Worm (Caenorhabditis elegans): ENCODE measurements around the gene npr-18.

DNA sequence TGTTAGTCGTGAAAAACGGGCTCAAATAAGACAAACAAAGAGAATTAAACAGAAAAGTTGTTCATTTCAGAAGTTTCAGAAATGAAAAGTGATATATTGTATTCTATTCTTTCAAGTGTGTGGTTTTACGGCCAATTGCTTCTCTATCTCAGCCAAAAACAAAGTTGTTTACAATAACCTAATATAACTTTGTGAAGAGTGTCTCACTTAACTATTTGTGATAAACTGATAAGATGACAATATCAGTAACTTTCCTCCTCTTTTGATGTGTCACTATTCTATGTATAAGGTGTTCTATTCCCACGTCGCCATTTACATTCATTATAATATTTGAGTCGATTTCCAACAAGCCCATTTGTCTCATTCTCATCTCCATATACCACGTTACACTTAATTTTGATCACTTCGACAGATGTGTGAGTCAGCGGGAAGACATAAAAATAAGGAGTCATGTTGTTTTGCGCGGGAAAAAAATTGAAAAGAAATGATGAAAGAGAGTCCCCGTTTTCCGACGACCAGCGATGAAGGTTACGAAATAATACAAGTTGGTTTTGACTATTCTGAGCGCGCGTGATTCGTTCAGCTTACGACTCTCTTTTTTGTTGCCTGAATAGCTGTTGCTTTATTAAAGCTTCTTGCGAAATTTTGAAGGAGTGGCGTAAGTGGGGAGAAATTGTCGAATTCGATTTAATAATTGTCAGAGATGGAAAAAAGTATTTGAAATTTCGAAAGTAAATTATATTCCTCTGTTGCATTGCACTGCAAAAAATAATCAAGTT, 14.9 kb downstream of the npr-18 start:
- TF ChIP-seq ztf-23 (GFP tag; IDR thresholded peaks at IDR 0.05) (no peak), ref-1 (GFP tag; conservative IDR thresholded peaks at IDR 0.05) (no peak), T22C8.4 (GFP tag; IDR thresholded peaks at IDR 0.05) (no peak), klf-2 (GFP tag; conservative IDR thresholded peaks at IDR 0.05) (no peak), flt-1 (GFP tag; IDR thresholded peaks at IDR 0.05) (no peak), cog-1 (tag; optimal IDR thresholded peaks at IDR 0.05) (no peak), tab-1 (GFP tag; IDR thresholded peaks at IDR 0.05) (no peak), med-1 (GFP tag; optimal IDR thresholded peaks at IDR 0.05; ENCODE audit: insufficient read depth) (no peak)
